Worm (Caenorhabditis elegans): ENCODE measurements around the gene K01A6.7.

The K01A6.7 gene

ce11 chrIV:11738092-11738617 is at the start of gene K01A6.7:
Gene K01A6.7 (minus strand): TSS chrIV:11738567.
- TF ChIP-seq ref-1 (GFP tag; conservative IDR thresholded peaks at IDR 0.05), result no peak
- TF ChIP-seq tab-1 (GFP tag; IDR thresholded peaks at IDR 0.05), result no peak
- no peak for TF ChIP-seq flt-1 (GFP tag; IDR thresholded peaks at IDR 0.05)
- TF ChIP-seq ztf-29 (GFP tag; IDR thresholded peaks at IDR 0.05), result no peak
- no peak for TF ChIP-seq ztf-23 (GFP tag; IDR thresholded peaks at IDR 0.05)
- TF ChIP-seq cog-1 (tag; optimal IDR thresholded peaks at IDR 0.05), result no peak
- no peak for TF ChIP-seq med-1 (GFP tag; optimal IDR thresholded peaks at IDR 0.05; ENCODE audit: insufficient read depth)
- no peak for TF ChIP-seq T22C8.4 (GFP tag; IDR thresholded peaks at IDR 0.05)
- TF ChIP-seq klf-2 (GFP tag; conservative IDR thresholded peaks at IDR 0.05), result no peak

- no peak for TF ChIP-seq med-1 (GFP tag; optimal IDR thresholded peaks at IDR 0.05; ENCODE audit: insufficient read depth)
- TF ChIP-seq ztf-29 (GFP tag; IDR thresholded peaks at IDR 0.05), result no peak
- no peak for TF ChIP-seq ztf-23 (GFP tag; IDR thresholded peaks at IDR 0.05)
- TF ChIP-seq flt-1 (GFP tag; IDR thresholded peaks at IDR 0.05), result no peak
- no peak for TF ChIP-seq cog-1 (tag; optimal IDR thresholded peaks at IDR 0.05)
- TF ChIP-seq klf-2 (GFP tag; conservative IDR thresholded peaks at IDR 0.05), result no peak
- no peak for TF ChIP-seq tab-1 (GFP tag; IDR thresholded peaks at IDR 0.05)
- no peak for TF ChIP-seq ref-1 (GFP tag; conservative IDR thresholded peaks at IDR 0.05)
- TF ChIP-seq T22C8.4 (GFP tag; IDR thresholded peaks at IDR 0.05), result no peak
Observed at ce11 chrIV:11787793-11788192, 49.4 kb upstream of the K01A6.7 start.

- TF ChIP-seq klf-2 (GFP tag; conservative IDR thresholded peaks at IDR 0.05) (no peak), flt-1 (GFP tag; IDR thresholded peaks at IDR 0.05) (no peak), med-1 (GFP tag; optimal IDR thresholded peaks at IDR 0.05; ENCODE audit: insufficient read depth) (no peak), tab-1 (GFP tag; IDR thresholded peaks at IDR 0.05) (no peak), ztf-29 (GFP tag; IDR thresholded peaks at IDR 0.05) (no peak), ref-1 (GFP tag; conservative IDR thresholded peaks at IDR 0.05) (no peak), cog-1 (tag; optimal IDR thresholded peaks at IDR 0.05) (no peak), T22C8.4 (GFP tag; IDR thresholded peaks at IDR 0.05) (no peak), ztf-23 (GFP tag; IDR thresholded peaks at IDR 0.05) (no peak)
Observed at ce11 chrIV:11785064-11785840, 46.9 kb upstream of the K01A6.7 start.

DNA sequence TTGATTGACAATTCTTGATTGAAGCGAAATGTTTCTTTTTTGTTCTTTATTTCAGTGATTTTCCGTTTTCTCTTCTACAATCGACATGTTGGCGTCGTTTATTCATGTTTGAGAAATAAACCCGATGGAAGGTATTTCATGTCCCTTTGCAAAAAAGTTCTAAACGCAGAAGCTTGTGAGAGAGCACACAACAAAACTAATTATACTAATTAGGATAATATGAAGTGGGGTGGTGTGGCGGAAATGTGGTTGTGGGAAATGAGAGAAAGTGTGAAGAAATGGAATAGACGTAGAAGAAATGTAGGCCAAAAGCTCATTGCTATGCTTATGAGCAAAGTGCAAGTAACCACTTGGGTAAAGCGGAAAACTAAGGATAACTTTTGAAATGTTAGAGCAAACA is 44.5 kb upstream of the K01A6.7 start:
- TF ChIP-seq med-1 (GFP tag; optimal IDR thresholded peaks at IDR 0.05; ENCODE audit: insufficient read depth) (no peak), ztf-29 (GFP tag; IDR thresholded peaks at IDR 0.05) (no peak), tab-1 (GFP tag; IDR thresholded peaks at IDR 0.05) (no peak), cog-1 (tag; optimal IDR thresholded peaks at IDR 0.05) (no peak), klf-2 (GFP tag; conservative IDR thresholded peaks at IDR 0.05) (no peak)

DNA sequence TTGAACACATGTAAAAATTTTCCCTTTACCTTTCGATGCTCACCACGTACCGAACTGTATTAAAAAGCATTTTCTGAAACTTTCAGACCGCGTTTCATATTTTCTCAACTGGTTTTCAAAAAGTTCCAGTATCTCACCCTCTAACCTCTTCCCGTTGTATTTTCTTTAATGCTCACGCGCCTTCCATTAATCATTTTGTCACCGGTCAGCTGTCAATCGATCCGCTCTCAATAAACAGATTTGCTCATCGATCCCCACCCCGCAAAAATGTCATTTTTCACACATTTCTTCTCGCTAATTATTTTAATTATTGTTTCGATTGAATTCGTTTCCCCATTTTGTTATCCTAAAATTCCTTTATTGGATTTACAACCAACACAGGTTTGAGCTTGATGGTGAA is 40.7 kb upstream of the K01A6.7 start, which contains the start of gene lpr-2:
lpr-2 (plus strand) TSS at position 189 of the 400 bp plus-strand sequence.
- no peak for TF ChIP-seq klf-2 (GFP tag; conservative IDR thresholded peaks at IDR 0.05)
- TF ChIP-seq cog-1 (tag; optimal IDR thresholded peaks at IDR 0.05), result no peak
- no peak for TF ChIP-seq med-1 (GFP tag; optimal IDR thresholded peaks at IDR 0.05; ENCODE audit: insufficient read depth)
- no peak for TF ChIP-seq flt-1 (GFP tag; IDR thresholded peaks at IDR 0.05)
- no peak for TF ChIP-seq ztf-23 (GFP tag; IDR thresholded peaks at IDR 0.05)
- no peak for TF ChIP-seq ztf-29 (GFP tag; IDR thresholded peaks at IDR 0.05)
- TF ChIP-seq ref-1 (GFP tag; conservative IDR thresholded peaks at IDR 0.05), result no peak
- no peak for TF ChIP-seq tab-1 (GFP tag; IDR thresholded peaks at IDR 0.05)
- no peak for TF ChIP-seq T22C8.4 (GFP tag; IDR thresholded peaks at IDR 0.05)

DNA sequence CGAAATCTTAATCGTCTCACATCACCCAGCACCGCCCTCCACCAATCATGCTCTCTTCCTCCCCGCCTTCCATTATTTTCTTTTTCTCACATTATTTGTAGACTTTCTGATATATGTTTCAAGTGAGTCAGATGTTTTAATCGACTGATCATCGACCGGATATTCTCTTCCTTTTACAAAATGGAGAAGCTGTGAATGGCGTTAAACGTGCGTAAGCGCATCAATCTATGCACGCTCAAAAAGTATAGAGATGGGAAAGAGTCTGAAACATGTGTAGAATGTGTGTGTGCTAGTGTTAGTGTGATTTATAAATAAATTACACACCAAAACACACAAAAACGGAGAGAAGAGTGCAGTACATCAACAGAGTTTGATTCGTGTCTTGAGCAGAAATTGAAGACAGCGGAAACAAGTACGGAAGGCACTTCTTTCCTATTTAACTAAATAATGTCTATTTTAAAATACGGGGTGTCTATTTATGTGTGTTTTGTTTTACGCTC is 38.7 kb upstream of the K01A6.7 start:
- TF ChIP-seq ztf-23 (GFP tag; IDR thresholded peaks at IDR 0.05), result no peak
- no peak for TF ChIP-seq ztf-29 (GFP tag; IDR thresholded peaks at IDR 0.05)
- TF ChIP-seq klf-2 (GFP tag; conservative IDR thresholded peaks at IDR 0.05), result no peak
- TF ChIP-seq flt-1 (GFP tag; IDR thresholded peaks at IDR 0.05), result no peak
- TF ChIP-seq T22C8.4 (GFP tag; IDR thresholded peaks at IDR 0.05), result no peak
- TF ChIP-seq cog-1 (tag; optimal IDR thresholded peaks at IDR 0.05), result no peak

DNA sequence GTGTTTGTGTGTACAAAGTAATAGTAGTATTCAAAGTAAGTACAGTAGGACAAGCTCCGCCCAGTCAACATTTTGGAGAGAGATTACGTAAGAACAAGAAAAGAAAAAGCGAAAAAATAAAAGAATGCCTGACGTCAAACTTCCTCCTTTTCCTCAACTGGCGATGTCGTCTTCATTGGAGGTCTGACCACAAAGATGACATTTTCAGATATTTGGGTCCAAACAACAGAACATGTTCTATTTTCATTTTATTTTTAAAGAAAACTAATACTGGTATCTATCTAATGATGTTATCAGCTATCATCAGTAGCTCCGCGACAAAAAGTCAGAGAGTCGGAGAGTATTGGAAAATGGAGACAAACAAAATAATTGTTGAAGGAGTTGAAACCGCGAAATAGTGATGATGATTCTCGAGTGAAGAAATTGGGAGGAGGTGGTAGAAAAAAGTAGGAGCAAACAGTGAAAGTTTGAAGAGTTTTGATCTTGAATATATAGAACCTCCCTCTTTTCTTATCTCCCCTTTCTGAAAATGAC is 35.4 kb upstream of the K01A6.7 start, which contains the start of gene lips-5:
lips-5 (minus strand) TSS at position 51 of the 534 bp plus-strand sequence.
- TF ChIP-seq T22C8.4 (GFP tag; IDR thresholded peaks at IDR 0.05) (no peak), ztf-29 (GFP tag; IDR thresholded peaks at IDR 0.05) (no peak), ztf-23 (GFP tag; IDR thresholded peaks at IDR 0.05) (no peak), tab-1 (GFP tag; IDR thresholded peaks at IDR 0.05) (no peak), flt-1 (GFP tag; IDR thresholded peaks at IDR 0.05) (no peak), ref-1 (GFP tag; conservative IDR thresholded peaks at IDR 0.05) (no peak), klf-2 (GFP tag; conservative IDR thresholded peaks at IDR 0.05) (no peak), cog-1 (tag; optimal IDR thresholded peaks at IDR 0.05) (no peak), med-1 (GFP tag; optimal IDR thresholded peaks at IDR 0.05; ENCODE audit: insufficient read depth) (no peak)

- no peak for TF ChIP-seq ztf-23 (GFP tag; IDR thresholded peaks at IDR 0.05)
- TF ChIP-seq cog-1 (tag; optimal IDR thresholded peaks at IDR 0.05), result no peak
- TF ChIP-seq klf-2 (GFP tag; conservative IDR thresholded peaks at IDR 0.05), result no peak
- no peak for TF ChIP-seq T22C8.4 (GFP tag; IDR thresholded peaks at IDR 0.05)
- no peak for TF ChIP-seq ztf-29 (GFP tag; IDR thresholded peaks at IDR 0.05)
- TF ChIP-seq ref-1 (GFP tag; conservative IDR thresholded peaks at IDR 0.05), result no peak
- no peak for TF ChIP-seq flt-1 (GFP tag; IDR thresholded peaks at IDR 0.05)
- no peak for TF ChIP-seq tab-1 (GFP tag; IDR thresholded peaks at IDR 0.05)
- no peak for TF ChIP-seq med-1 (GFP tag; optimal IDR thresholded peaks at IDR 0.05; ENCODE audit: insufficient read depth)
Observed at ce11 chrIV:11772119-11772518, 33.8 kb upstream of the K01A6.7 start.

- TF ChIP-seq flt-1 (GFP tag; IDR thresholded peaks at IDR 0.05) (no peak), T22C8.4 (GFP tag; IDR thresholded peaks at IDR 0.05) (no peak), cog-1 (tag; optimal IDR thresholded peaks at IDR 0.05) (no peak), klf-2 (GFP tag; conservative IDR thresholded peaks at IDR 0.05) (no peak), tab-1 (GFP tag; IDR thresholded peaks at IDR 0.05) (no peak), med-1 (GFP tag; optimal IDR thresholded peaks at IDR 0.05; ENCODE audit: insufficient read depth) (no peak), ztf-29 (GFP tag; IDR thresholded peaks at IDR 0.05) (no peak), ref-1 (GFP tag; conservative IDR thresholded peaks at IDR 0.05) (no peak), ztf-23 (GFP tag; IDR thresholded peaks at IDR 0.05) (no peak)
Observed at ce11 chrIV:11771064-11771463, 32.7 kb upstream of the K01A6.7 start.

Data from whole organism, midembryonic.